Fruit fly (Drosophila melanogaster) whole organism, embryonic: ENCODE data around the gene CG6753.

Experiments used
- CG1024 ChIP-seq: fragments of 200-800 bp; sonication (Bioruptor generic); IDR thresholded peaks from 2 replicates; pipeline ENCODE4 v1.3.6; 2022; ENCODE audit warnings: missing biosample characterization, missing genetic modification characterization
- CG11723 ChIP-seq: fragments of 200-800 bp; sonication (Bioruptor generic); optimal IDR thresholded peaks from 2 replicates; lab custom pipeline; 2017; ENCODE audit warnings: missing biosample characterization, mild to moderate bottlenecking, missing genetic modification characterization
- CG13296 ChIP-seq: fragments of 200-800 bp; sonication (Bioruptor generic); optimal IDR thresholded peaks from 3 replicates; lab custom pipeline; 2018; ENCODE audit warnings: missing biosample characterization, mild to moderate bottlenecking, missing genetic modification characterization
- CG15269 ChIP-seq: fragments of 200-800 bp; sonication (Bioruptor generic); optimal IDR thresholded peaks from 2 replicates; lab custom pipeline; 2018; ENCODE audit warnings: missing biosample characterization, mild to moderate bottlenecking, missing genetic modification characterization, moderate library complexity
- CG15514 ChIP-seq: fragments of 200-800 bp; sonication (Bioruptor generic); optimal IDR thresholded peaks from 3 replicates; lab custom pipeline; 2017; ENCODE audit warnings: missing biosample characterization, missing genetic modification characterization, mild to moderate bottlenecking, moderate library complexity, missing genetic modification reagents
- CG15601 ChIP-seq: fragments of 200-800 bp; sonication (Bioruptor generic); optimal IDR thresholded peaks from 3 replicates; lab custom pipeline; 2019; ENCODE audit warnings: missing biosample characterization, mild to moderate bottlenecking, missing genetic modification characterization, moderate library complexity
- CG1603 ChIP-seq: fragments of 200-800 bp; sonication (Bioruptor generic); optimal IDR thresholded peaks from 2 replicates; lab custom pipeline; 2019; ENCODE audit warnings: missing biosample characterization, mild to moderate bottlenecking, missing genetic modification characterization, moderate library complexity
- CG17612 ChIP-seq: fragments of 200-800 bp; sonication (Bioruptor generic); IDR thresholded peaks from 2 replicates; pipeline ENCODE4 v1.3.6; 2022; ENCODE audit warnings: missing biosample characterization, missing genetic modification characterization
- CG17802 ChIP-seq: fragments of 200-800 bp; sonication (Bioruptor generic); optimal IDR thresholded peaks from 2 replicates; lab custom pipeline; 2018; ENCODE audit warnings: missing biosample characterization, mild to moderate bottlenecking, missing genetic modification characterization, moderate library complexity
- CG2116 ChIP-seq: fragments of 200-800 bp; sonication (Bioruptor generic); optimal IDR thresholded peaks from 3 replicates; lab custom pipeline; 2018; ENCODE audit warnings: missing biosample characterization, mild to moderate bottlenecking, missing genetic modification characterization
- CG2712 ChIP-seq: fragments of 200-800 bp; optimal IDR thresholded peaks from 3 replicates; lab custom pipeline; 2019; ENCODE audit warnings: missing biosample characterization, mild to moderate bottlenecking, missing genetic modification characterization, moderate library complexity
- CG2889 ChIP-seq: fragments of 200-800 bp; sonication (Bioruptor generic); IDR thresholded peaks from 3 replicates; pipeline ENCODE4 v1.3.6; 2022; ENCODE audit warnings: missing biosample characterization, missing genetic modification characterization
- CG3065 ChIP-seq: fragments of 200-800 bp; sonication (Bioruptor generic); optimal IDR thresholded peaks from 2 replicates; lab custom pipeline; 2016; ENCODE audit warnings: missing biosample characterization, missing genetic modification characterization
- CG31388 ChIP-seq: fragments of 200-800 bp; sonication (Bioruptor generic); optimal IDR thresholded peaks from 2 replicates; lab custom pipeline; 2016; ENCODE audit warnings: missing biosample characterization, missing genetic modification characterization
- CG33557 ChIP-seq: fragments of 200-800 bp; sonication (Bioruptor generic); optimal IDR thresholded peaks from 2 replicates; lab custom pipeline; 2019; ENCODE audit warnings: missing biosample characterization, mild to moderate bottlenecking, missing genetic modification characterization, moderate library complexity
- CG5180 ChIP-seq: fragments of 200-800 bp; sonication (Bioruptor generic); optimal IDR thresholded peaks from 3 replicates; lab custom pipeline; 2017; ENCODE audit warnings: missing biosample characterization, missing genetic modification characterization, mild to moderate bottlenecking, moderate library complexity, missing genetic modification reagents
- CG7963 ChIP-seq: fragments of 200-800 bp; sonication (Bioruptor generic); IDR thresholded peaks from 3 replicates; pipeline ENCODE4 v1.3.6; 2022; ENCODE audit warnings: missing biosample characterization, missing genetic modification characterization; ENCODE audit not compliant: partially characterized antibody
- CG9727 ChIP-seq: fragments of 200-800 bp; sonication (Bioruptor generic); optimal IDR thresholded peaks from 3 replicates; lab custom pipeline; 2017; ENCODE audit warnings: missing biosample characterization, mild to moderate bottlenecking, missing genetic modification characterization
- Camta ChIP-seq: fragments of 200-800 bp; sonication (Bioruptor generic); optimal IDR thresholded peaks from 2 replicates; lab custom pipeline; 2016; ENCODE audit warnings: missing biosample characterization, missing genetic modification characterization
- CkIIα-i1 ChIP-seq: fragments of 200-800 bp; sonication (Bioruptor generic); IDR thresholded peaks from 2 replicates; pipeline ENCODE4 v1.3.6; 2022; ENCODE audit warnings: missing biosample characterization, missing genetic modification characterization
- D19A ChIP-seq: fragments of 200-800 bp; optimal IDR thresholded peaks from 3 replicates; lab custom pipeline; 2019; ENCODE audit warnings: missing biosample characterization, mild to moderate bottlenecking, missing genetic modification characterization, moderate library complexity
- Dfd ChIP-seq, 2 experiments: fragments of >200 bp; optimal IDR thresholded peaks; 2 replicates each; lab custom pipeline; 2017; ENCODE audit warnings: missing biosample characterization in 2 of 2, missing genetic modification characterization in 2 of 2
- Drgx ChIP-seq: fragments of 200-800 bp; sonication (Bioruptor generic); IDR thresholded peaks from 2 replicates; pipeline ENCODE4 v1.3.6; 2022; ENCODE audit warnings: missing biosample characterization, missing genetic modification characterization
- Hmx ChIP-seq: fragments of 200-800 bp; sonication (Bioruptor generic); optimal IDR thresholded peaks from 2 replicates; lab custom pipeline; 2016; ENCODE audit warnings: missing biosample characterization, missing genetic modification characterization
- Jarid2 ChIP-seq: fragments of 200-800 bp; sonication (Bioruptor generic); optimal IDR thresholded peaks from 3 replicates; lab custom pipeline; 2017; ENCODE audit warnings: mild to moderate bottlenecking, missing biosample characterization, missing genetic modification reagents, missing genetic modification characterization
- Lpt ChIP-seq: fragments of >200 bp; optimal IDR thresholded peaks from 2 replicates; lab custom pipeline; 2018; ENCODE audit warnings: missing biosample characterization, missing genetic modification characterization
- Opbp ChIP-seq: fragments of 200-800 bp; sonication (Bioruptor generic); IDR thresholded peaks from 3 replicates; pipeline ENCODE4 v1.3.6; 2022; ENCODE audit warnings: missing biosample characterization, missing genetic modification characterization; ENCODE audit not compliant: partially characterized antibody
- Stat92E ChIP-seq, 3 experiments: fragments of >200 bp in 2 of 3; fragments of 200-800 bp in 1 of 3; sonication (Bioruptor generic) in 1 of 3; optimal IDR thresholded peaks; 2 replicates each; lab custom pipeline; 2017 to 2019; ENCODE audit warnings: missing biosample characterization in 3 of 3, missing genetic modification characterization in 3 of 3, mild to moderate bottlenecking in 1 of 3, moderate library complexity in 1 of 3
- Taf1 ChIP-seq: fragments of 200-800 bp; sonication (Bioruptor generic); IDR thresholded peaks from 2 replicates; pipeline ENCODE4 v1.3.6; 2022; ENCODE audit warnings: missing biosample characterization, missing genetic modification characterization
- aop ChIP-seq: fragments of 200-800 bp; sonication (Bioruptor generic); IDR thresholded peaks from 2 replicates; pipeline ENCODE4 v1.3.6; 2022; ENCODE audit warnings: missing biosample characterization, missing genetic modification characterization
- ash1 ChIP-seq: fragments of 200-800 bp; sonication (Bioruptor generic); optimal IDR thresholded peaks from 2 replicates; lab custom pipeline; 2018; ENCODE audit warnings: missing biosample characterization, mild to moderate bottlenecking, missing genetic modification characterization
- az2 ChIP-seq: fragments of 200-800 bp; sonication (Bioruptor generic); optimal IDR thresholded peaks from 3 replicates; lab custom pipeline; 2016; ENCODE audit warnings: missing biosample characterization, missing genetic modification characterization
- bab2 ChIP-seq: fragments of 200-800 bp; sonication (Bioruptor generic); optimal IDR thresholded peaks from 2 replicates; lab custom pipeline; 2016; ENCODE audit warnings: missing biosample characterization, missing genetic modification characterization
- btn ChIP-seq: fragments of 200-800 bp; sonication (Bioruptor generic); optimal IDR thresholded peaks from 2 replicates; lab custom pipeline; 2016; ENCODE audit warnings: missing biosample characterization, missing genetic modification characterization
- crc ChIP-seq: fragments of 200-800 bp; sonication (Bioruptor generic); optimal IDR thresholded peaks from 2 replicates; lab custom pipeline; 2016; ENCODE audit warnings: missing biosample characterization, missing genetic modification characterization
- croc ChIP-seq: fragments of 200-800 bp; sonication (Bioruptor generic); conservative IDR thresholded peaks from 3 replicates; pipeline ENCODE4 v1.3.6; 2022; ENCODE audit warnings: missing biosample characterization, missing genetic modification characterization
- fd3F ChIP-seq: fragments of 200-800 bp; sonication (Bioruptor generic); optimal IDR thresholded peaks from 2 replicates; lab custom pipeline; 2018; ENCODE audit warnings: missing biosample characterization, mild to moderate bottlenecking, missing genetic modification characterization, moderate library complexity
- gcm2 ChIP-seq: fragments of 200-800 bp; sonication (Bioruptor generic); optimal IDR thresholded peaks from 2 replicates; lab custom pipeline; 2016; ENCODE audit warnings: missing biosample characterization, missing genetic modification characterization
- gem ChIP-seq: fragments of 200-800 bp; sonication (Bioruptor generic); optimal IDR thresholded peaks from 2 replicates; lab custom pipeline; 2019; ENCODE audit warnings: missing biosample characterization, mild to moderate bottlenecking, missing genetic modification characterization, moderate library complexity
- gsb-n ChIP-seq: fragments of 200-800 bp; sonication (Bioruptor generic); optimal IDR thresholded peaks from 3 replicates; lab custom pipeline; 2018; ENCODE audit warnings: missing biosample characterization, mild to moderate bottlenecking, missing genetic modification characterization
- jigr1 ChIP-seq: fragments of 200-800 bp; sonication (Bioruptor generic); IDR thresholded peaks from 3 replicates; pipeline ENCODE4 v1.3.6; 2022; ENCODE audit warnings: missing biosample characterization, missing genetic modification characterization
- jing ChIP-seq: fragments of 200-800 bp; sonication (Bioruptor generic); optimal IDR thresholded peaks from 2 replicates; lab custom pipeline; 2018; ENCODE audit warnings: missing biosample characterization, mild to moderate bottlenecking, missing genetic modification characterization
- kay ChIP-seq: fragments of 200-800 bp; sonication (Bioruptor generic); optimal IDR thresholded peaks from 2 replicates; lab custom pipeline; 2016; ENCODE audit warnings: missing biosample characterization, missing genetic modification characterization
- klu ChIP-seq: fragments of 200-800 bp; sonication (Bioruptor generic); IDR thresholded peaks from 2 replicates; pipeline ENCODE4 v1.3.6; 2022; ENCODE audit warnings: missing biosample characterization, missing genetic modification characterization
- nerfin-1 ChIP-seq: fragments of 200-800 bp; sonication (Bioruptor generic); optimal IDR thresholded peaks from 3 replicates; lab custom pipeline; 2019; ENCODE audit warnings: missing biosample characterization, mild to moderate bottlenecking, missing genetic modification characterization, moderate library complexity
- rib ChIP-seq: fragments of 200-800 bp; sonication (Bioruptor generic); IDR thresholded peaks from 2 replicates; pipeline ENCODE4 v1.3.6; 2022; ENCODE audit warnings: missing biosample characterization, missing genetic modification characterization
- salm ChIP-seq: fragments of 200-800 bp; sonication (Bioruptor generic); optimal IDR thresholded peaks from 2 replicates; lab custom pipeline; 2018; ENCODE audit warnings: missing biosample characterization, mild to moderate bottlenecking, missing genetic modification characterization
- seq ChIP-seq: fragments of 200-800 bp; sonication (Bioruptor generic); IDR thresholded peaks from 2 replicates; pipeline ENCODE4 v1.3.6; 2022; ENCODE audit warnings: missing biosample characterization, missing genetic modification characterization
- sqz ChIP-seq: fragments of 200-800 bp; sonication (Bioruptor generic); optimal IDR thresholded peaks from 3 replicates; lab custom pipeline; 2018; ENCODE audit warnings: missing biosample characterization, mild to moderate bottlenecking, missing genetic modification characterization

CG6753 gene

dm6 chr3R:12653511-12654252 is 11.4 kb upstream of the CG6753 start (continued):
- TF ChIP-seq CG9727 (GFP tag; lab: Kevin White, UChicago) (peak; percentile 61), CG11723 (GFP tag; lab: Kevin White, UChicago) (peak; percentile 85), Stat92E (GFP tag; optimal IDR thresholded peaks at IDR 0.05; lab: Kevin White, UChicago) (no peak), croc (GFP tag; lab: Robert Waterston, UW) (peak; percentile 77), CG5180 (GFP tag; lab: Kevin White, UChicago) (peak; percentile 72), CG1024 (GFP tag; lab: Robert Waterston, UW) (peak; percentile 45; the same call in 1 of the 2 replicates), az2 (GFP tag; lab: Kevin White, UChicago) (peak; percentile 75), Drgx (GFP tag; lab: Robert Waterston, UW) (peak; percentile 77; the same call in 1 of the 2 replicates), jing (peak; percentile 82), CG33557 (no peak), bab2 (GFP tag; lab: Kevin White, UChicago) (peak; percentile 76), CG17612 (GFP tag; lab: Robert Waterston, UW) (peak; percentile 64; the same call in 1 of the 2 replicates), CG2889 (GFP tag; lab: Robert Waterston, UW) (peak; percentile 62; the same call in 1 of the 3 replicates), CkIIα-i1 (GFP tag; lab: Robert Waterston, UW) (no peak), CG15514 (GFP tag; lab: Kevin White, UChicago) (peak; percentile 18), seq (GFP tag; lab: Robert Waterston, UW) (peak; percentile 89), CG2712 (tag; lab: Kevin White, UChicago) (peak; percentile 81), btn (GFP tag; lab: Kevin White, UChicago) (peak; percentile 45), CG15269 (tag; lab: Kevin White, UChicago) (peak; percentile 88), Lpt (GFP tag; lab: Kevin White, UChicago) (no peak), CG31388 (GFP tag; lab: Kevin White, UChicago) (no peak), gcm2 (GFP tag; lab: Kevin White, UChicago) (peak; percentile 56), Camta (GFP tag; lab: Kevin White, UChicago) (peak; percentile 81), rib (GFP tag; lab: Robert Waterston, UW) (no peak), D19A (tag; lab: Kevin White, UChicago) (peak; percentile 68), CG15601 (tag; lab: Kevin White, UChicago) (peak; percentile 69), gsb-n (peak; percentile 27), Taf1 (GFP tag; lab: Robert Waterston, UW) (peak; percentile 52; the same call in 1 of the 2 replicates), aop (GFP tag; lab: Robert Waterston, UW) (no peak), CG2116 (GFP tag; lab: Kevin White, UChicago) (peak; percentile 42), jigr1 (GFP tag; lab: Robert Waterston, UW) (peak; percentile 64; the same call in 2 of the 3 replicates), ash1 (no peak), fd3F (GFP tag; lab: Kevin White, UChicago) (peak; percentile 76), Jarid2 (GFP tag; lab: Kevin White, UChicago) (peak; percentile 32), gem (tag; lab: Kevin White, UChicago) (peak; percentile 89), CG13296 (GFP tag; lab: Kevin White, UChicago) (peak; percentile 66), Hmx (GFP tag; lab: Kevin White, UChicago) (no peak), CG17802 (tag; lab: Kevin White, UChicago) (peak; percentile 13), CG1603 (tag; lab: Kevin White, UChicago) (peak; percentile 84), CG7963 (no peak), klu (GFP tag; lab: Robert Waterston, UW) (peak; percentile 64; the same call in 1 of the 2 replicates), crc (peak; percentile 73), Dfd (GFP tag; optimal IDR thresholded peaks at IDR 0.05; lab: Kevin White, UChicago) (no peak), nerfin-1 (peak; percentile 75), salm (peak; percentile 72), CG3065 (GFP tag; lab: Kevin White, UChicago) (peak; percentile 58), Opbp (no peak), sqz (GFP tag; lab: Kevin White, UChicago) (no peak), kay (GFP tag; lab: Kevin White, UChicago) (peak; percentile 57)
